Worm (Caenorhabditis elegans): ENCODE data around the gene nas-8.

Gene nas-8

ce11 chrIV:7114599-7114998 lies at the start of gene nas-8:
Gene nas-8 (plus strand): TSS chrIV:7114899.
- no peak for TF ChIP-seq nhr-11 (tag; optimal IDR thresholded peaks at IDR 0.05)
- no peak for TF ChIP-seq tbx-2 (tag; optimal IDR thresholded peaks at IDR 0.05)
- TF ChIP-seq unc-39 (tag; optimal IDR thresholded peaks at IDR 0.05), result no peak
- TF ChIP-seq R02D3.7 (tag; optimal IDR thresholded peaks at IDR 0.05), result no peak
- TF ChIP-seq skn-1 (tag; optimal IDR thresholded peaks at IDR 0.05), result no peak
- no peak for TF ChIP-seq aly-2 (tag; optimal IDR thresholded peaks at IDR 0.05)
- no peak for TF ChIP-seq ztf-11 (tag; optimal IDR thresholded peaks at IDR 0.05)
- TF ChIP-seq egl-5 (tag; optimal IDR thresholded peaks at IDR 0.05), result no peak
- TF ChIP-seq nhr-23 (tag; optimal IDR thresholded peaks at IDR 0.05), result no peak
- no peak for TF ChIP-seq fkh-10 (GFP tag; optimal IDR thresholded peaks at IDR 0.05)
- TF ChIP-seq unc-62 (GFP tag; optimal IDR thresholded peaks at IDR 0.05), result no peak
- no peak for TF ChIP-seq elt-3 (tag; optimal IDR thresholded peaks at IDR 0.05)
- TF ChIP-seq nhr-28 (tag; optimal IDR thresholded peaks at IDR 0.05), result no peak
- TF ChIP-seq ceh-16 (tag; optimal IDR thresholded peaks at IDR 0.05), result no peak
- no peak for TF ChIP-seq ama-1 (optimal IDR thresholded peaks at IDR 0.05)
- TF ChIP-seq nhr-77 (tag; optimal IDR thresholded peaks at IDR 0.05), result no peak
- TF ChIP-seq mdl-1 (tag; optimal IDR thresholded peaks at IDR 0.05), result no peak
- TF ChIP-seq egl-27 (tag; optimal IDR thresholded peaks at IDR 0.05), result no peak
- no peak for TF ChIP-seq ceh-9 (tag; optimal IDR thresholded peaks at IDR 0.05)

ce11 chrIV:7065022-7065421 lies 49.7 kb upstream of the nas-8 start, which contains the start of gene Y43B11AL.1:
Gene Y43B11AL.1 (plus strand): TSS chrIV:7065322.
- TF ChIP-seq lsy-12 (tag; optimal IDR thresholded peaks at IDR 0.05), result no peak
- no peak for TF ChIP-seq ztf-4 (tag; optimal IDR thresholded peaks at IDR 0.05)
- no peak for TF ChIP-seq hmg-11 (tag; optimal IDR thresholded peaks at IDR 0.05)
- no peak for TF ChIP-seq eor-1 (tag; optimal IDR thresholded peaks at IDR 0.05)
- no peak for TF ChIP-seq nhr-28 (tag; optimal IDR thresholded peaks at IDR 0.05)
- no peak for TF ChIP-seq nhr-23 (tag; optimal IDR thresholded peaks at IDR 0.05)
- no peak for TF ChIP-seq mml-1 (tag; optimal IDR thresholded peaks at IDR 0.05)

- TF ChIP-seq lsy-12 (tag; optimal IDR thresholded peaks at IDR 0.05), result no peak
- TF ChIP-seq lin-39 (tag; optimal IDR thresholded peaks at IDR 0.05), result no peak
- no peak for TF ChIP-seq eor-1 (tag; optimal IDR thresholded peaks at IDR 0.05)
- no peak for TF ChIP-seq ceh-82 (tag; optimal IDR thresholded peaks at IDR 0.05)
- no peak for TF ChIP-seq fkh-10 (GFP tag; optimal IDR thresholded peaks at IDR 0.05)
Measured at ce11 chrIV:7067446-7067845, 47.3 kb upstream of the nas-8 start.

DNA sequence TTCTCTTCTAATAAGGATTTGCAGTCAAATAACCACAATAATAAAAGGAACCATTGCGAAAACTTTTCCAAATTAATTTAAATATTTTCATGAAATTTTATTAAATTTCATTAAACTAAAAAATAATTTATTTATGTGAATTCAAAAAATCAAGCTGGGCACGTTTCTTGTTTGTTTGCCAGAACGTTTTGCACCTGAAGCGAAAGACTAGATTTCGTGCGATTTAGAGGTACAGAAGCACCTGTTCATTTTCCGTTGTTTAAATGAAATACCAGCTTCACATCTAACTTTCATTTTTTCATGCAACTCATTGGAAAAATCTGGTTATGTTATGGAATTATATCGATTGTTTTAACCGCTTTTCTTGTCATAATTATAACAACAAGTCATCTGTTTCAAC lies 42.6 kb upstream of the nas-8 start, which contains the start of gene srg-48:
srg-48 (plus strand) TSS at position 301 of the 400 bp plus-strand sequence.
- TF ChIP-seq pqm-1 (tag; optimal IDR thresholded peaks at IDR 0.05) (no peak), aly-2 (tag; optimal IDR thresholded peaks at IDR 0.05) (no peak), ztf-4 (tag; optimal IDR thresholded peaks at IDR 0.05) (no peak), nhr-12 (tag; optimal IDR thresholded peaks at IDR 0.05) (no peak), zag-1 (tag; optimal IDR thresholded peaks at IDR 0.05) (no peak), egl-27 (tag; optimal IDR thresholded peaks at IDR 0.05) (no peak), ceh-9 (tag; optimal IDR thresholded peaks at IDR 0.05) (no peak), pha-4 (tag; optimal IDR thresholded peaks at IDR 0.05) (no peak), nhr-67 (tag; optimal IDR thresholded peaks at IDR 0.05) (no peak), eor-1 (tag; optimal IDR thresholded peaks at IDR 0.05) (no peak), ZK546.5 (tag; optimal IDR thresholded peaks at IDR 0.05) (no peak), unc-39 (tag; optimal IDR thresholded peaks at IDR 0.05) (no peak), nhr-28 (tag; optimal IDR thresholded peaks at IDR 0.05) (no peak), egl-5 (tag; optimal IDR thresholded peaks at IDR 0.05) (no peak), mdl-1 (tag; optimal IDR thresholded peaks at IDR 0.05) (no peak), ceh-82 (tag; optimal IDR thresholded peaks at IDR 0.05) (no peak), nhr-43 (tag; optimal IDR thresholded peaks at IDR 0.05; ENCODE audit: poor library complexity, severe bottlenecking) (no peak), snpc-4 (tag; optimal IDR thresholded peaks at IDR 0.05) (no peak), nhr-76 (tag; optimal IDR thresholded peaks at IDR 0.05) (no peak)

DNA sequence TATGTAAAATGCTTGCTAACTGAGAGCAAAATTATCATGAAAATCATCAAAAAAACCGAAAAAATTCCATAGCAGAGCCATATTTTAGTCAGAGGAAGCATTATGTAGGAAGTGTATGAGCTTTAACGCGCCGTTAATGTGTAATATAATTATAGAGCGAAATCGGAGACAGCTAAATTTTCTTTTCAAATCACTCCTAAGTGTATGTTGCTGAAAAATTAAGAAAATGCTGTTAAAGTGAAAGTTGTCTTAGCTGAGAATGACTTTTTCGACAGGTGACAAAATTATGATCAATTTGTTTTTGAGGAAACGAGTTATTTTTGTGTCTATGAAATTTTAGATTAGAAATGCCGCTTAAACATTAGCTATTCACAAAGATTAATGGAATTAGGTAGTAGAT lies 39.6 kb upstream of the nas-8 start, which contains the start of gene srg-50:
srg-50 (minus strand) TSS at position 101 of the 400 bp plus-strand sequence.
- TF ChIP-seq fkh-10 (GFP tag; optimal IDR thresholded peaks at IDR 0.05) (no peak), ztf-11 (tag; optimal IDR thresholded peaks at IDR 0.05) (no peak), ceh-82 (tag; optimal IDR thresholded peaks at IDR 0.05) (no peak), ama-1 (optimal IDR thresholded peaks at IDR 0.05) (no peak), unc-62 (GFP tag; optimal IDR thresholded peaks at IDR 0.05) (no peak), R02D3.7 (tag; optimal IDR thresholded peaks at IDR 0.05) (no peak), nhr-23 (tag; optimal IDR thresholded peaks at IDR 0.05) (no peak), nhr-25 (tag; optimal IDR thresholded peaks at IDR 0.05) (no peak), daf-12 (tag; optimal IDR thresholded peaks at IDR 0.05) (no peak), eor-1 (tag; optimal IDR thresholded peaks at IDR 0.05) (no peak), aly-2 (tag; optimal IDR thresholded peaks at IDR 0.05) (no peak), nhr-77 (tag; optimal IDR thresholded peaks at IDR 0.05) (no peak), pha-4 (tag; optimal IDR thresholded peaks at IDR 0.05) (no peak), nhr-67 (tag; optimal IDR thresholded peaks at IDR 0.05) (no peak)
